Worm (Caenorhabditis elegans) whole organism, young adult: ENCODE measurements around the gene C43H6.4.

Source experiments
- B0336.3 ChIP-seq: fragments of 200-800 bp; sonication (Bioruptor generic); IDR thresholded peaks from 2 replicates; pipeline ENCODE4 v1.3.6; 2022; ENCODE audit warnings: missing genetic modification characterization, missing compliant biosample characterization
- F22D6.2 ChIP-seq: sonication (generic microtip); optimal IDR thresholded peaks from 2 replicates; lab custom pipeline; 2016; ENCODE audit warnings: mild to moderate bottlenecking, missing genetic modification characterization, missing compliant biosample characterization
- K12H6.12 ChIP-seq: fragments of 200-800 bp; sonication (Bioruptor generic); optimal IDR thresholded peaks from 2 replicates; lab custom pipeline; 2018; ENCODE audit warnings: mild to moderate bottlenecking, missing genetic modification characterization, missing compliant biosample characterization
- Y53F4B.3 ChIP-seq: fragments of 200-800 bp; sonication (Bioruptor generic); IDR thresholded peaks from 2 replicates; pipeline ENCODE4 v1.3.6; 2022; ENCODE audit warnings: missing genetic modification reagents, missing genetic modification characterization, missing compliant biosample characterization
- Y56A3A.18 ChIP-seq: fragments of 200-800 bp; sonication (Bioruptor generic); IDR thresholded peaks from 2 replicates; pipeline ENCODE4 v1.3.6; 2022; ENCODE audit warnings: missing genetic modification reagents, missing genetic modification characterization, missing compliant biosample characterization
- Y67H2A.10 ChIP-seq: fragments of 200-800 bp; sonication (Bioruptor generic); conservative IDR thresholded peaks from 2 replicates; pipeline ENCODE4 v1.3.6; 2022; ENCODE audit warnings: missing genetic modification reagents, missing genetic modification characterization, missing compliant biosample characterization
- attf-6 ChIP-seq: fragments of 200-800 bp; sonication (Bioruptor generic); IDR thresholded peaks from 2 replicates; pipeline ENCODE4 v1.3.6; 2022; ENCODE audit warnings: missing genetic modification reagents, missing genetic modification characterization, missing compliant biosample characterization
- bed-1 ChIP-seq: fragments of 200-800 bp; sonication (Bioruptor generic); IDR thresholded peaks from 2 replicates; pipeline ENCODE4 v1.3.6; 2022; ENCODE audit warnings: missing genetic modification reagents, missing genetic modification characterization, missing compliant biosample characterization
- cebp-1 ChIP-seq, 2 experiments: fragments of 200-800 bp in 1 of 2; sonication (Bioruptor generic) in 1 of 2; sonication (generic microtip) in 1 of 2; IDR thresholded peaks in 1 of 2; optimal IDR thresholded peaks in 1 of 2; 2 replicates each; pipeline versions ENCODE4 v1.3.6 to Lab custom; 2017 to 2022; ENCODE audit warnings: missing compliant biosample characterization in 2 of 2, missing genetic modification characterization in 2 of 2, mild to moderate bottlenecking in 1 of 2, missing genetic modification reagents in 1 of 2, moderate library complexity in 1 of 2
- ceh-100 ChIP-seq: fragments of 200-800 bp; sonication (Bioruptor generic); IDR thresholded peaks from 2 replicates; pipeline ENCODE4 v1.3.6; 2022; ENCODE audit warnings: missing genetic modification reagents, missing genetic modification characterization, missing compliant biosample characterization
- ceh-40 ChIP-seq: fragments of 200-800 bp; sonication (Bioruptor generic); IDR thresholded peaks from 2 replicates; pipeline ENCODE4 v1.3.6; 2022; ENCODE audit warnings: missing genetic modification characterization, missing compliant biosample characterization
- ceh-58 ChIP-seq: fragments of 200-800 bp; sonication (Bioruptor generic); IDR thresholded peaks from 2 replicates; pipeline ENCODE4 v1.3.6; 2022; ENCODE audit warnings: missing genetic modification characterization, missing compliant biosample characterization
- dox-1 ChIP-seq: fragments of 200-800 bp; sonication (Bioruptor generic); IDR thresholded peaks from 2 replicates; pipeline ENCODE4 v1.3.6; 2022; ENCODE audit warnings: missing genetic modification reagents, missing genetic modification characterization, missing compliant biosample characterization
- egrh-3 ChIP-seq: fragments of 200-800 bp; sonication (Bioruptor generic); IDR thresholded peaks from 2 replicates; pipeline ENCODE4 v1.3.6; 2022; ENCODE audit warnings: missing genetic modification reagents, missing genetic modification characterization, missing compliant biosample characterization
- hlh-12 ChIP-seq: sonication (generic microtip); optimal IDR thresholded peaks from 2 replicates; lab custom pipeline; 2016; ENCODE audit warnings: missing genetic modification characterization, missing compliant biosample characterization
- hmg-1.2 ChIP-seq: fragments of 200-800 bp; sonication (Bioruptor generic); IDR thresholded peaks from 2 replicates; pipeline ENCODE4 v1.3.6; 2022; ENCODE audit warnings: missing genetic modification reagents, missing genetic modification characterization, missing compliant biosample characterization
- let-607 ChIP-seq, 2 experiments: fragments of 200-800 bp in 1 of 2; sonication (Bioruptor generic) in 1 of 2; sonication (generic microtip) in 1 of 2; optimal IDR thresholded peaks; 2 replicates each; lab custom pipeline; 2016 to 2018; ENCODE audit warnings: mild to moderate bottlenecking in 2 of 2, missing compliant biosample characterization in 2 of 2, missing genetic modification characterization in 2 of 2, moderate library complexity in 2 of 2, missing genotype in 1 of 2
- lin-54 ChIP-seq: fragments of 200-800 bp; sonication (Bioruptor generic); optimal IDR thresholded peaks from 2 replicates; lab custom pipeline; 2018; ENCODE audit warnings: mild to moderate bottlenecking, missing genetic modification characterization, missing compliant biosample characterization
- madf-6 ChIP-seq: fragments of 200-800 bp; sonication (Bioruptor generic); IDR thresholded peaks from 2 replicates; pipeline ENCODE4 v1.3.6; 2022; ENCODE audit warnings: missing genetic modification reagents, missing genetic modification characterization, missing compliant biosample characterization
- mcd-1 ChIP-seq: fragments of 200-800 bp; sonication (Bioruptor generic); IDR thresholded peaks from 2 replicates; pipeline ENCODE4 v1.3.6; 2022; ENCODE audit warnings: missing genetic modification reagents, missing genetic modification characterization, missing compliant biosample characterization
- nfya-1 ChIP-seq: sonication (generic microtip); optimal IDR thresholded peaks from 2 replicates; lab custom pipeline; 2017; ENCODE audit warnings: antibody characterized with exemption, missing compliant biosample characterization, missing genetic modification characterization, borderline replicate concordance; ENCODE audit not compliant: insufficient read depth
- nhr-80 ChIP-seq: sonication (generic microtip); optimal IDR thresholded peaks from 2 replicates; lab custom pipeline; 2016; ENCODE audit warnings: missing genetic modification characterization, missing compliant biosample characterization
- pbrm-1 ChIP-seq: fragments of 200-800 bp; sonication (Bioruptor generic); IDR thresholded peaks from 2 replicates; pipeline ENCODE4 v1.3.6; 2022; ENCODE audit warnings: missing genetic modification reagents, missing genetic modification characterization, missing compliant biosample characterization
- pha-4 ChIP-seq: fragments of 150-350 bp; sonication (generic microtip); optimal IDR thresholded peaks from 2 replicates; lab custom pipeline; 2014; ENCODE audit warnings: missing biosample characterization, missing genetic modification reagents, missing genetic modification characterization
- sdz-38 ChIP-seq: sonication (generic microtip); optimal IDR thresholded peaks from 2 replicates; lab custom pipeline; 2016; ENCODE audit warnings: missing genotype, missing genetic modification characterization, missing compliant biosample characterization
- snpc-1.3 ChIP-seq: sonication (generic microtip); optimal IDR thresholded peaks from 2 replicates; lab custom pipeline; 2017; ENCODE audit warnings: missing genetic modification characterization, mild to moderate bottlenecking, missing compliant biosample characterization, antibody characterized with exemption, moderate library complexity, missing genotype, missing genetic modification reagents; ENCODE audit not compliant: insufficient read depth
- snpc-3.4 ChIP-seq: sonication (generic microtip); optimal IDR thresholded peaks from 2 replicates; lab custom pipeline; 2017; ENCODE audit warnings: missing genetic modification characterization, mild to moderate bottlenecking, missing compliant biosample characterization, antibody characterized with exemption, moderate library complexity, missing genotype, missing genetic modification reagents
- tlf-1 ChIP-seq: fragments of 200-800 bp; sonication (Bioruptor generic); optimal IDR thresholded peaks from 2 replicates; lab custom pipeline; 2018; ENCODE audit warnings: mild to moderate bottlenecking, missing genetic modification characterization, missing compliant biosample characterization
- zim-3 ChIP-seq: sonication (generic microtip); optimal IDR thresholded peaks from 2 replicates; lab custom pipeline; 2017; ENCODE audit warnings: mild to moderate bottlenecking, missing genetic modification characterization, moderate library complexity, missing compliant biosample characterization
- ztf-18 ChIP-seq: sonication (generic microtip); optimal IDR thresholded peaks from 2 replicates; lab custom pipeline; 2016; ENCODE audit warnings: missing genotype, mild to moderate bottlenecking, missing genetic modification characterization, missing compliant biosample characterization
- ztf-3 ChIP-seq: fragments of 200-800 bp; sonication (Bioruptor generic); optimal IDR thresholded peaks from 2 replicates; lab custom pipeline; 2018; ENCODE audit warnings: mild to moderate bottlenecking, missing genetic modification characterization, missing compliant biosample characterization

The C43H6.4 gene

ce11 chrX:2432459-2432858, 28.6 kb downstream of the C43H6.4 start (continued):
- TF ChIP-seq snpc-1.3 (tag; lab: Kevin White, UChicago) = no peak
- no peak; the same call in 1 of the 2 replicates for TF ChIP-seq mcd-1 (GFP tag; lab: Robert Waterston, UW)
- peak; percentile 55; the same call in 1 of the 2 replicates for TF ChIP-seq dox-1 (GFP tag; lab: Robert Waterston, UW)
- no peak for TF ChIP-seq attf-6
- peak; percentile 54 for TF ChIP-seq K12H6.12 (tag; lab: Kevin White, UChicago)
- TF ChIP-seq Y56A3A.18 (GFP tag; lab: Robert Waterston, UW) = peak; percentile 52; the same call in 1 of the 2 replicates
- TF ChIP-seq let-607 (tag; optimal IDR thresholded peaks at IDR 0.05; lab: Kevin White, UChicago) = no peak
- TF ChIP-seq lin-54 (GFP tag; lab: Kevin White, UChicago) = no peak
- no peak for TF ChIP-seq nfya-1 (tag; lab: Kevin White, UChicago)
- TF ChIP-seq hmg-1.2 (GFP tag; lab: Robert Waterston, UW) = peak; percentile 58
- no peak for TF ChIP-seq F22D6.2 (tag; lab: Kevin White, UChicago)
- no peak for TF ChIP-seq ceh-40 (GFP tag; lab: Robert Waterston, UW)
- no peak for TF ChIP-seq Y53F4B.3 (GFP tag; lab: Robert Waterston, UW)
- TF ChIP-seq zim-3 (tag; lab: Kevin White, UChicago) = no peak
- no peak for TF ChIP-seq snpc-3.4
- no peak for TF ChIP-seq pbrm-1 (GFP tag; lab: Robert Waterston, UW)
- TF ChIP-seq Y67H2A.10 (GFP tag; lab: Robert Waterston, UW) = no peak
- TF ChIP-seq ztf-18 (tag; lab: Kevin White, UChicago) = peak; percentile 29
- peak; percentile 93 for TF ChIP-seq egrh-3 (GFP tag; lab: Robert Waterston, UW)

DNA sequence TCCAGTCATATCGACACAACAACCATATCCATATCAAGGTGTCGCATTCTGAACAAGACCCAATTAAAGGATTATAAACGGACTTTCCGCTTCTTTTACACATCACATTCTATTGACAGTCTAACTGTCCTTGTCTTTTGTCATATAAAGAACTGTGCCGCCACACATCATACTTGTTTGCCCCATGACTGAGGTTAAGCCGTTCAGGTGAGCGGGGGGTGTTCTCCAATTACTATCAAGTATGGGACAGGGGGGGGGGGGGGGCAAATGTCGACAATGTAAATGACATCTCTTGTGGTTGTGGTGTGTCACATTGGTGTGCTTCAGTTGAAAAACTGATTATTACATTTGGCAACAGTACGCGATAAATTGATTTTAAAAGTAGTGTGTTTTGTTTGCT, 30.0 kb downstream of the C43H6.4 start:
- TF ChIP-seq pha-4 (tag; lab: Kevin White, UChicago) (no peak), cebp-1 (GFP tag; IDR thresholded peaks at IDR 0.05; lab: Robert Waterston, UW) (no peak), cebp-1 (tag; optimal IDR thresholded peaks at IDR 0.05; lab: Kevin White, UChicago) (peak; percentile 22)

ce11 chrX:2435353-2435752, 31.5 kb downstream of the C43H6.4 start:
- TF ChIP-seq ztf-3 (GFP tag; lab: Kevin White, UChicago) (no peak), nhr-80 (tag; lab: Kevin White, UChicago) (peak; percentile 63)

- TF ChIP-seq bed-1 = no peak
Observed at ce11 chrX:2438857-2439256, 35.0 kb downstream of the C43H6.4 start, which contains the start of gene gid-2. TSS of gene gid-2 (minus strand) at chrX:2438957.

DNA sequence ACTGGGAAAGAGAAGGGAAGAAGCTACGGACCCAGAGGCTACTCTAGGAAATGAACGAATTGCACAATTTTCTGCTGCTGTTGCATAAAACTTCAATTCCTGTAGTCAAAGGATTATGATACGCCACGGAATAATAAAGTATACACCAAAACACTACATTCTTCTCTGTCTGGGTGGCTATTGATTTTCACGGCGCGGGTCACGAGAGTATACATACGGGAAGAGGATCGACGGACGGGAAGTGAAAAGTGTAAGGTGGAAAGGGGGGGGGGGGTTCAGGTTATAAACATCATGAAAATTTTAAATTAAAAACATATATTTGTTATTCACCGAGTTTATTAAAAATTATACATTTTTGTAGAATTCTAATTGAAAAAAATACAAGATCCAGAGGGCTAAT, 35.5 kb downstream of the C43H6.4 start:
- no peak for TF ChIP-seq cebp-1 (GFP tag; IDR thresholded peaks at IDR 0.05; lab: Robert Waterston, UW)
- no peak for TF ChIP-seq cebp-1 (tag; optimal IDR thresholded peaks at IDR 0.05; lab: Kevin White, UChicago)
- TF ChIP-seq ceh-58 = no peak
- TF ChIP-seq nhr-80 (tag; lab: Kevin White, UChicago) = no peak
- TF ChIP-seq ceh-100 (GFP tag; lab: Robert Waterston, UW) = no peak
- no peak for TF ChIP-seq tlf-1
- no peak for TF ChIP-seq B0336.3
- no peak for TF ChIP-seq sdz-38 (tag; lab: Kevin White, UChicago)
- no peak for TF ChIP-seq madf-6
- no peak for TF ChIP-seq hlh-12
